Fruit fly (Drosophila melanogaster): Measurements from ENCODE around the gene gdl-ORF39.

The gdl-ORF39 gene

dm6 chr3L:15523806-15524346, 14.6 kb downstream of the gdl-ORF39 start, which contains the start of gene CG7945 (continued):
- TF ChIP-seq unc-4 (GFP tag; IDR thresholded peaks at IDR 0.05; ENCODE audit: partially characterized antibody) (peak; percentile 69), CG6813 (GFP tag; optimal IDR thresholded peaks at IDR 0.05) (no peak), CG17568 (GFP tag; optimal IDR thresholded peaks at IDR 0.05) (peak; percentile 17), CG1603 (tag; optimal IDR thresholded peaks at IDR 0.05) (peak; percentile 60), CG12391 (tag; optimal IDR thresholded peaks at IDR 0.05) (peak; percentile 23), CG12659 (GFP tag; optimal IDR thresholded peaks at IDR 0.05) (peak; percentile 68), CG15601 (tag; optimal IDR thresholded peaks at IDR 0.05) (peak; percentile 53), CG10267 (tag; optimal IDR thresholded peaks at IDR 0.05) (peak; percentile 44), Dref (GFP tag; IDR thresholded peaks at IDR 0.05) (peak; percentile 97), tna (GFP tag; IDR thresholded peaks at IDR 0.05; ENCODE audit: partially characterized antibody) (peak; percentile 54; the same call in 1 of the 2 replicates), CG2712 (tag; optimal IDR thresholded peaks at IDR 0.05) (peak; percentile 29), CG6854 (GFP tag; optimal IDR thresholded peaks at IDR 0.05) (no peak), CG17186 (GFP tag; optimal IDR thresholded peaks at IDR 0.05) (peak; percentile 39), CG3995 (GFP tag; optimal IDR thresholded peaks at IDR 0.05) (no peak), Rx (GFP tag; IDR thresholded peaks at IDR 0.05) (no peak), sug (tag; optimal IDR thresholded peaks at IDR 0.05) (peak; percentile 38), Stat92E (GFP tag; optimal IDR thresholded peaks at IDR 0.05) (peak in 1 of 3 experiments; percentile 49), hbn (GFP tag; IDR thresholded peaks at IDR 0.05; ENCODE audit: partially characterized antibody) (peak; percentile 63), row (GFP tag; IDR thresholded peaks at IDR 0.05) (peak; percentile 17; the same call in 1 of the 3 replicates), CG14710 (tag; optimal IDR thresholded peaks at IDR 0.05) (peak; percentile 100), ato (GFP tag; IDR thresholded peaks at IDR 0.05; ENCODE audit: partially characterized antibody) (peak; percentile 51; the same call in 1 of the 2 replicates), crp (GFP tag; optimal IDR thresholded peaks at IDR 0.05) (peak in 1 of 2 experiments; percentile 25), BEAF-32 (GFP tag; optimal IDR thresholded peaks at IDR 0.05) (peak; percentile 65), Doc3 (GFP tag; IDR thresholded peaks at IDR 0.05; ENCODE audit: partially characterized antibody) (peak; percentile 48; the same call in 2 of the 3 replicates), tll (GFP tag; optimal IDR thresholded peaks at IDR 0.05) (peak in 1 of 2 experiments; percentile 12), CG11695 (GFP tag; IDR thresholded peaks at IDR 0.05) (no peak), Sry-δ (GFP tag; optimal IDR thresholded peaks at IDR 0.05) (peak; percentile 60), CG8924 (tag; optimal IDR thresholded peaks at IDR 0.05) (peak; percentile 35), CG2116 (GFP tag; optimal IDR thresholded peaks at IDR 0.05) (peak; percentile 85), gfzf (GFP tag; optimal IDR thresholded peaks at IDR 0.05) (peak; percentile 84), sd (tag; optimal IDR thresholded peaks at IDR 0.05) (no peak), Bgb (GFP tag; IDR thresholded peaks at IDR 0.05; ENCODE audit: partially characterized antibody) (peak; percentile 70), CG9727 (GFP tag; optimal IDR thresholded peaks at IDR 0.05) (no peak), CG34376 (GFP tag; optimal IDR thresholded peaks at IDR 0.05) (no peak), HLH4C (GFP tag; IDR thresholded peaks at IDR 0.05; ENCODE audit: partially characterized antibody) (peak; percentile 78), amos (GFP tag; IDR thresholded peaks at IDR 0.05; ENCODE audit: partially characterized antibody) (peak; percentile 64; the same call in 1 of the 2 replicates), CG7963 (GFP tag; IDR thresholded peaks at IDR 0.05; ENCODE audit: partially characterized antibody) (peak; percentile 49; the same call in 2 of the 3 replicates), Lhr (GFP tag; optimal IDR thresholded peaks at IDR 0.05) (peak; percentile 34), Fer1 (GFP tag; optimal IDR thresholded peaks at IDR 0.05) (peak; percentile 11), stwl (tag; optimal IDR thresholded peaks at IDR 0.05) (peak; percentile 87), pzg (GFP tag; optimal IDR thresholded peaks at IDR 0.05) (peak; percentile 93), CG16813 (GFP tag; IDR thresholded peaks at IDR 0.05; ENCODE audit: partially characterized antibody) (peak; percentile 59; the same call in 2 of the 3 replicates), CG17829 (tag; optimal IDR thresholded peaks at IDR 0.05) (peak; percentile 43), MBD-R2 (GFP tag; IDR thresholded peaks at IDR 0.05) (peak; percentile 67), CG15514 (GFP tag; optimal IDR thresholded peaks at IDR 0.05) (peak; percentile 51), wdn (GFP tag; IDR thresholded peaks at IDR 0.05) (no peak)

Data from whole organism, embryonic.